Worm (Caenorhabditis elegans): ENCODE measurements around the gene T01C3.11.

- TF ChIP-seq ceh-13 (GFP tag; optimal IDR thresholded peaks at IDR 0.05) (peak; percentile 41), ets-7 (tag; optimal IDR thresholded peaks at IDR 0.05) (peak; percentile 60), hmbx-1 (tag; optimal IDR thresholded peaks at IDR 0.05) (no peak), tbx-11 (GFP tag; IDR thresholded peaks at IDR 0.05) (no peak), tbx-37 (GFP tag; conservative IDR thresholded peaks at IDR 0.05) (no peak; the same call in 1 of the 2 replicates), ama-1 (optimal IDR thresholded peaks at IDR 0.05) (no peak), hnd-1 (tag; optimal IDR thresholded peaks at IDR 0.05) (no peak), F13C5.2 (tag; optimal IDR thresholded peaks at IDR 0.05) (peak; percentile 86), tra-4 (tag; optimal IDR thresholded peaks at IDR 0.05) (no peak), aly-1 (tag; optimal IDR thresholded peaks at IDR 0.05) (no peak), hmg-4 (GFP tag; optimal IDR thresholded peaks at IDR 0.05) (peak; percentile 48), pes-1 (GFP tag; IDR thresholded peaks at IDR 0.05) (no peak; the same call in 1 of the 2 replicates), B0310.2 (tag; optimal IDR thresholded peaks at IDR 0.05) (peak; percentile 24), scrt-1 (GFP tag; IDR thresholded peaks at IDR 0.05) (no peak)
Observed at ce11 chrV:15002184-15002690, 2.9 kb downstream of the T01C3.11 start, which contains the start of the genes fib-1 and mut-15.

Data from whole organism, early embryonic.